Fruit fly (Drosophila melanogaster) whole organism, embryonic: ENCODE measurements around the gene CG6409.
A peak's percentile ranks its signal among the peaks of the same experiment; 100 is the strongest.

Experiments used
- Blimp-1 ChIP-seq: fragments of 200-800 bp; sonication (Bioruptor generic); optimal IDR thresholded peaks from 3 replicates; lab custom pipeline; 2018; ENCODE audit warnings: missing biosample characterization, missing genetic modification characterization, mild to moderate bottlenecking, moderate library complexity, missing genetic modification reagents
- CG10267 ChIP-seq: fragments of 200-800 bp; sonication (Bioruptor generic); optimal IDR thresholded peaks from 2 replicates; lab custom pipeline; 2018; ENCODE audit warnings: missing biosample characterization, mild to moderate bottlenecking, missing genetic modification characterization, moderate library complexity
- CG10366 ChIP-seq: fragments of 200-800 bp; sonication (Bioruptor generic); IDR thresholded peaks from 2 replicates; pipeline ENCODE4 v1.3.6; 2022; ENCODE audit warnings: missing biosample characterization, missing genetic modification characterization
- CG10431 ChIP-seq: fragments of 200-800 bp; sonication (Bioruptor generic); optimal IDR thresholded peaks from 3 replicates; lab custom pipeline; 2018; ENCODE audit warnings: missing biosample characterization, mild to moderate bottlenecking, missing genetic modification characterization
- CG11696 ChIP-seq: fragments of 200-800 bp; sonication (Bioruptor generic); IDR thresholded peaks from 2 replicates; pipeline ENCODE4 v1.3.6; 2022; ENCODE audit warnings: missing biosample characterization, missing genetic modification characterization
- CG12659 ChIP-seq: fragments of 200-800 bp; sonication (Bioruptor generic); optimal IDR thresholded peaks from 3 replicates; lab custom pipeline; 2017; ENCODE audit warnings: mild to moderate bottlenecking, missing biosample characterization, missing genetic modification reagents, missing genetic modification characterization
- CG13775 ChIP-seq: fragments of 200-800 bp; sonication (Bioruptor generic); optimal IDR thresholded peaks from 3 replicates; lab custom pipeline; 2017; ENCODE audit warnings: missing biosample characterization, mild to moderate bottlenecking, missing genetic modification characterization
- CG14860 ChIP-seq: fragments of 200-800 bp; sonication (Bioruptor generic); IDR thresholded peaks from 3 replicates; pipeline ENCODE4 v1.3.6; 2022; ENCODE audit warnings: missing biosample characterization, missing genetic modification characterization; ENCODE audit not compliant: partially characterized antibody
- CG16815 ChIP-seq: fragments of 200-800 bp; sonication (Bioruptor generic); optimal IDR thresholded peaks from 3 replicates; lab custom pipeline; 2017; ENCODE audit warnings: missing biosample characterization, mild to moderate bottlenecking, missing genetic modification characterization
- CG17328 ChIP-seq: fragments of 200-800 bp; sonication (Bioruptor generic); IDR thresholded peaks from 2 replicates; pipeline ENCODE4 v1.3.6; 2022; ENCODE audit warnings: missing biosample characterization, missing genetic modification characterization
- CG17361 ChIP-seq: fragments of 200-800 bp; sonication (Bioruptor generic); IDR thresholded peaks from 3 replicates; pipeline ENCODE4 v1.3.6; 2022; ENCODE audit warnings: missing biosample characterization, missing genetic modification characterization
- CG17612 ChIP-seq: fragments of 200-800 bp; sonication (Bioruptor generic); IDR thresholded peaks from 2 replicates; pipeline ENCODE4 v1.3.6; 2022; ENCODE audit warnings: missing biosample characterization, missing genetic modification characterization
- CG17829 ChIP-seq: fragments of 200-800 bp; optimal IDR thresholded peaks from 2 replicates; lab custom pipeline; 2019; ENCODE audit warnings: missing biosample characterization, mild to moderate bottlenecking, missing genetic modification characterization, moderate library complexity
- CG18476 ChIP-seq: fragments of 200-800 bp; sonication (Bioruptor generic); optimal IDR thresholded peaks from 2 replicates; lab custom pipeline; 2016; ENCODE audit warnings: missing biosample characterization, mild to moderate bottlenecking, missing genetic modification characterization
- CG18619 ChIP-seq: fragments of 200-800 bp; sonication (Bioruptor generic); optimal IDR thresholded peaks from 3 replicates; lab custom pipeline; 2017; ENCODE audit warnings: missing biosample characterization, mild to moderate bottlenecking, missing genetic modification characterization
- CG2120 ChIP-seq: fragments of 200-800 bp; sonication (Bioruptor generic); optimal IDR thresholded peaks from 3 replicates; lab custom pipeline; 2016; ENCODE audit warnings: missing biosample characterization, missing genetic modification characterization
- CG2199 ChIP-seq: fragments of 200-800 bp; sonication (Bioruptor generic); IDR thresholded peaks from 3 replicates; pipeline ENCODE4 v1.3.6; 2022; ENCODE audit warnings: missing biosample characterization, missing genetic modification characterization
- CG33557 ChIP-seq: fragments of 200-800 bp; sonication (Bioruptor generic); optimal IDR thresholded peaks from 2 replicates; lab custom pipeline; 2019; ENCODE audit warnings: missing biosample characterization, mild to moderate bottlenecking, missing genetic modification characterization, moderate library complexity
- CG4424 ChIP-seq: fragments of 200-800 bp; sonication (Bioruptor generic); optimal IDR thresholded peaks from 3 replicates; lab custom pipeline; 2016; ENCODE audit warnings: missing biosample characterization, missing genetic modification characterization
- CG7556 ChIP-seq: fragments of 200-800 bp; sonication (Bioruptor generic); optimal IDR thresholded peaks from 2 replicates; lab custom pipeline; 2017; ENCODE audit warnings: missing biosample characterization, mild to moderate bottlenecking, missing genetic modification characterization
- CG8281 ChIP-seq: fragments of 200-800 bp; sonication (Bioruptor generic); optimal IDR thresholded peaks from 2 replicates; lab custom pipeline; 2018; ENCODE audit warnings: missing biosample characterization, mild to moderate bottlenecking, missing genetic modification characterization, moderate library complexity
- CG8388 ChIP-seq: fragments of 200-800 bp; sonication (Bioruptor generic); optimal IDR thresholded peaks from 2 replicates; lab custom pipeline; 2019; ENCODE audit warnings: missing biosample characterization, mild to moderate bottlenecking, missing genetic modification characterization, moderate library complexity
- Deaf1 ChIP-seq: fragments of 200-800 bp; optimal IDR thresholded peaks from 3 replicates; lab custom pipeline; 2019; ENCODE audit warnings: missing biosample characterization, mild to moderate bottlenecking, missing genetic modification characterization, moderate library complexity
- Doc2 ChIP-seq: fragments of 200-800 bp; sonication (Bioruptor generic); IDR thresholded peaks from 2 replicates; pipeline ENCODE4 v1.3.6; 2022; ENCODE audit warnings: missing biosample characterization, missing genetic modification characterization
- Drgx ChIP-seq: fragments of 200-800 bp; sonication (Bioruptor generic); IDR thresholded peaks from 2 replicates; pipeline ENCODE4 v1.3.6; 2022; ENCODE audit warnings: missing biosample characterization, missing genetic modification characterization
- Ets65A ChIP-seq: fragments of 200-800 bp; sonication (Bioruptor generic); peaks from one replicate; lab custom pipeline; 2016; ENCODE audit warnings: missing biosample characterization, missing genetic modification characterization
- Fer3 ChIP-seq: fragments of 200-800 bp; sonication (Bioruptor generic); optimal IDR thresholded peaks from 2 replicates; lab custom pipeline; 2018; ENCODE audit warnings: missing biosample characterization, mild to moderate bottlenecking, missing genetic modification characterization, moderate library complexity
- H15 ChIP-seq: fragments of 200-800 bp; sonication (Bioruptor generic); IDR thresholded peaks from 3 replicates; pipeline ENCODE4 v1.3.6; 2022; ENCODE audit warnings: missing biosample characterization, missing genetic modification characterization
- Lhr ChIP-seq: fragments of 200-800 bp; sonication (Bioruptor generic); optimal IDR thresholded peaks from 3 replicates; lab custom pipeline; 2017; ENCODE audit warnings: mild to moderate bottlenecking, missing biosample characterization, missing genetic modification reagents, missing genetic modification characterization
- Oli ChIP-seq: fragments of 200-800 bp; sonication (Bioruptor generic); optimal IDR thresholded peaks from 2 replicates; lab custom pipeline; 2018; ENCODE audit warnings: missing biosample characterization, mild to moderate bottlenecking, missing genetic modification characterization, moderate library complexity
- PHDP ChIP-seq: fragments of 200-800 bp; sonication (Bioruptor generic); optimal IDR thresholded peaks from 3 replicates; lab custom pipeline; 2018; ENCODE audit warnings: missing biosample characterization, mild to moderate bottlenecking, missing genetic modification characterization, moderate library complexity
- Sox102F ChIP-seq: fragments of 200-800 bp; sonication (Bioruptor generic); optimal IDR thresholded peaks from 2 replicates; lab custom pipeline; 2018; ENCODE audit warnings: missing biosample characterization, mild to moderate bottlenecking, missing genetic modification characterization, moderate library complexity
- Sry-δ ChIP-seq: fragments of 200-800 bp; sonication (Bioruptor generic); optimal IDR thresholded peaks from 2 replicates; lab custom pipeline; 2016; ENCODE audit warnings: missing biosample characterization, missing genetic modification characterization
- az2 ChIP-seq: fragments of 200-800 bp; sonication (Bioruptor generic); optimal IDR thresholded peaks from 3 replicates; lab custom pipeline; 2016; ENCODE audit warnings: missing biosample characterization, missing genetic modification characterization
- bsh ChIP-seq, 2 experiments: fragments of 200-800 bp; sonication (Bioruptor generic); optimal IDR thresholded peaks; 2 replicates each; lab custom pipeline; 2017 to 2018; ENCODE audit warnings: mild to moderate bottlenecking in 2 of 2, missing biosample characterization in 2 of 2, missing genetic modification characterization in 2 of 2, moderate library complexity in 1 of 2
- cato ChIP-seq: fragments of 200-800 bp; sonication (Bioruptor generic); optimal IDR thresholded peaks from 2 replicates; lab custom pipeline; 2016; ENCODE audit warnings: missing biosample characterization, missing genetic modification characterization, borderline replicate concordance
- dmrt11E ChIP-seq: fragments of 200-800 bp; sonication (Bioruptor generic); optimal IDR thresholded peaks from 3 replicates; lab custom pipeline; 2018; ENCODE audit warnings: missing biosample characterization, mild to moderate bottlenecking, missing genetic modification characterization, moderate library complexity
- en ChIP-seq: fragments of 200-800 bp; sonication (Bioruptor generic); optimal IDR thresholded peaks from 2 replicates; lab custom pipeline; 2016; ENCODE audit warnings: missing biosample characterization, missing genetic modification characterization
- gcm2 ChIP-seq: fragments of 200-800 bp; sonication (Bioruptor generic); optimal IDR thresholded peaks from 2 replicates; lab custom pipeline; 2016; ENCODE audit warnings: missing biosample characterization, missing genetic modification characterization
- gsb-n ChIP-seq: fragments of 200-800 bp; sonication (Bioruptor generic); optimal IDR thresholded peaks from 3 replicates; lab custom pipeline; 2018; ENCODE audit warnings: missing biosample characterization, mild to moderate bottlenecking, missing genetic modification characterization
- mam ChIP-seq: fragments of 200-800 bp; sonication (Bioruptor generic); optimal IDR thresholded peaks from 3 replicates; lab custom pipeline; 2016; ENCODE audit warnings: missing biosample characterization, missing genetic modification characterization
- p53 ChIP-seq: fragments of 200-800 bp; sonication (Bioruptor generic); optimal IDR thresholded peaks from 2 replicates; lab custom pipeline; 2016; ENCODE audit warnings: missing biosample characterization, missing genetic modification characterization
- phol ChIP-seq: fragments of 200-800 bp; sonication (Bioruptor generic); optimal IDR thresholded peaks from 3 replicates; lab custom pipeline; 2018; ENCODE audit warnings: missing biosample characterization, mild to moderate bottlenecking, missing genetic modification characterization, moderate library complexity
- pita ChIP-seq: fragments of 200-800 bp; sonication (Bioruptor generic); optimal IDR thresholded peaks from 2 replicates; lab custom pipeline; 2017; ENCODE audit warnings: missing biosample characterization, mild to moderate bottlenecking, missing genetic modification characterization
- seq ChIP-seq: fragments of 200-800 bp; sonication (Bioruptor generic); IDR thresholded peaks from 2 replicates; pipeline ENCODE4 v1.3.6; 2022; ENCODE audit warnings: missing biosample characterization, missing genetic modification characterization
- tll ChIP-seq, 2 experiments: fragments of 200-800 bp in 1 of 2; fragments of >200 bp in 1 of 2; sonication (Bioruptor generic) in 1 of 2; optimal IDR thresholded peaks; 2 replicates each; lab custom pipeline; 2017 to 2019; ENCODE audit warnings: missing biosample characterization in 2 of 2, missing genetic modification characterization in 2 of 2, mild to moderate bottlenecking in 1 of 2, moderate library complexity in 1 of 2
- ttk ChIP-seq: fragments of 200-800 bp; sonication (Bioruptor generic); IDR thresholded peaks from 2 replicates; pipeline ENCODE4 v2.1.2; 2022; ENCODE audit warnings: missing biosample characterization, missing genetic modification characterization
- tx ChIP-seq: fragments of 200-800 bp; sonication (Bioruptor generic); optimal IDR thresholded peaks from 2 replicates; lab custom pipeline; 2016; ENCODE audit warnings: missing biosample characterization, missing genetic modification characterization
- vfl ChIP-seq: fragments of 200-800 bp; sonication (Bioruptor generic); optimal IDR thresholded peaks from 2 replicates; lab custom pipeline; 2016; ENCODE audit warnings: missing biosample characterization, missing genetic modification characterization
- zen2 ChIP-seq: fragments of 200-800 bp; sonication (Bioruptor generic); IDR thresholded peaks from 3 replicates; pipeline ENCODE4 v1.3.6; 2022; ENCODE audit warnings: missing biosample characterization, missing genetic modification characterization; ENCODE audit not compliant: partially characterized antibody

The CG6409 gene

dm6 chr3L:10851853-10852346, 30.3 kb downstream of the CG6409 start (continued):
- TF ChIP-seq Deaf1 (tag; lab: Kevin White, UChicago) (no peak), Sox102F (peak; percentile 36), p53 (GFP tag; lab: Kevin White, UChicago) (no peak), CG7556 (GFP tag; lab: Kevin White, UChicago) (peak; percentile 76), CG17361 (GFP tag; lab: Robert Waterston, UW) (peak; percentile 84), CG12659 (GFP tag; lab: Kevin White, UChicago) (peak; percentile 18), CG2199 (no peak), Doc2 (GFP tag; lab: Robert Waterston, UW) (no peak), vfl (GFP tag; lab: Kevin White, UChicago) (no peak), CG18619 (GFP tag; lab: Kevin White, UChicago) (peak; percentile 55), gcm2 (GFP tag; lab: Kevin White, UChicago) (no peak), CG16815 (GFP tag; lab: Kevin White, UChicago) (peak; percentile 53), CG17612 (no peak), Blimp-1 (GFP tag; lab: Kevin White, UChicago) (peak; percentile 48), en (GFP tag; lab: Kevin White, UChicago) (no peak), dmrt11E (peak; percentile 68), phol (peak; percentile 67), CG8281 (tag; lab: Kevin White, UChicago) (no peak), gsb-n (tag; lab: Kevin White, UChicago) (no peak), Oli (tag; lab: Kevin White, UChicago) (peak; percentile 43), bsh (GFP tag; optimal IDR thresholded peaks at IDR 0.05; lab: Kevin White, UChicago) (peak in 1 of 2 experiments; percentile 34), CG10267 (peak; percentile 52), Ets65A (GFP tag; lab: Kevin White, UChicago) (no peak), CG33557 (GFP tag; lab: Kevin White, UChicago) (no peak), CG10431 (GFP tag; lab: Kevin White, UChicago) (no peak), CG13775 (GFP tag; lab: Kevin White, UChicago) (peak; percentile 59), H15 (GFP tag; lab: Robert Waterston, UW) (no peak), Fer3 (tag; lab: Kevin White, UChicago) (no peak), CG18476 (GFP tag; lab: Kevin White, UChicago) (peak; percentile 34), zen2 (GFP tag; lab: Robert Waterston, UW) (no peak), seq (GFP tag; lab: Robert Waterston, UW) (no peak), CG11696 (GFP tag; lab: Robert Waterston, UW) (no peak), cato (peak; percentile 8), Lhr (no peak), CG10366 (GFP tag; lab: Robert Waterston, UW) (no peak), CG8388 (GFP tag; lab: Kevin White, UChicago) (peak; percentile 47), ttk (GFP tag; lab: Robert Waterston, UW) (no peak), tx (no peak), CG2120 (GFP tag; lab: Kevin White, UChicago) (peak; percentile 22), Drgx (no peak), mam (GFP tag; lab: Kevin White, UChicago) (no peak), CG14860 (GFP tag; lab: Robert Waterston, UW) (no peak), tll (GFP tag; optimal IDR thresholded peaks at IDR 0.05; lab: Kevin White, UChicago) (no peak), CG17829 (tag; lab: Kevin White, UChicago) (peak; percentile 21), CG17328 (no peak), Sry-δ (GFP tag; lab: Kevin White, UChicago) (no peak), PHDP (peak; percentile 13), pita (no peak), az2 (GFP tag; lab: Kevin White, UChicago) (peak; percentile 36), CG4424 (GFP tag; lab: Kevin White, UChicago) (peak; percentile 40)
